Fruit fly (Drosophila melanogaster) Kc167 (cell line): ENCODE data around the gene ich.

ENCODE experiments used
- Myc ChIP-seq: fragments of >200 bp; optimal IDR thresholded peaks from 2 replicates; lab custom pipeline; 2017; ENCODE audit warnings: missing external identifiers
- h ChIP-seq: fragments of >200 bp; optimal IDR thresholded peaks from 3 replicates; lab custom pipeline; 2018; ENCODE audit warnings: missing external identifiers
- insv ChIP-seq: fragments of >200 bp; optimal IDR thresholded peaks from 3 replicates; lab custom pipeline; 2018; ENCODE audit warnings: missing external identifiers
- psq ChIP-seq: fragments of >200 bp; optimal IDR thresholded peaks from 2 replicates; lab custom pipeline; 2017; ENCODE audit warnings: missing external identifiers

- no peak for TF ChIP-seq psq (lab: Kevin White, UChicago)
- no peak for TF ChIP-seq h (lab: Kevin White, UChicago)
- TF ChIP-seq Myc (lab: Kevin White, UChicago): no peak
- no peak for TF ChIP-seq insv (lab: Kevin White, UChicago)
These were observed 18.6 kb upstream of the ich start for dm6 chr3R:8981209-8981996.
